Fruit fly (Drosophila melanogaster): ENCODE results near the gene CG42748.

Gene CG42748

DNA sequence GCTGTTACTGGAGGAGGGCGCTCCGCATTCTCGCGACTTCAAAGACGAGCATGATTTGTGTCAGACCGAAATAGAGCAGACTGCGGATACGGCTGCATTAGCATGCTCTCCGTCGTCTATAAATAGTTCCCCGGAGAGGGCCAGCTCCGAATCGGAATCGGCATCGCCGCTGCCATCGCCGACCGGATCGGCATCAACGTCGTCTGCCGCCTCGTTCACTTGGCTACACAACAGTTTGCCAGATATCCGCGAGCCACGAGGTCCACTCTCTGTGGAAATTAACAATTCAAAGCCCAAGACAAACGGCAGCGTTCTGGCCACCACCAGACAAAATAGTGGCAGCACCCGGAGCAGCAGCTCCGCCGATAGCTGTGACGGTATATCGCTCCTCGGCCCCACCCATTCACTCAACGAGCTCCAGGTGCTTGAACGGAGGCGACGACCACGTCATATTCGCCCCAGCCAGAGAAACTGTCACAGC, 11.7 kb downstream of the CG42748 start:
- no peak for TF ChIP-seq psq (optimal IDR thresholded peaks at IDR 0.05)
- TF ChIP-seq EcR (GFP tag; optimal IDR thresholded peaks at IDR 0.05): no peak
- TF ChIP-seq pan (optimal IDR thresholded peaks at IDR 0.05): no peak
- TF ChIP-seq usp (GFP tag; optimal IDR thresholded peaks at IDR 0.05): no peak

DNA sequence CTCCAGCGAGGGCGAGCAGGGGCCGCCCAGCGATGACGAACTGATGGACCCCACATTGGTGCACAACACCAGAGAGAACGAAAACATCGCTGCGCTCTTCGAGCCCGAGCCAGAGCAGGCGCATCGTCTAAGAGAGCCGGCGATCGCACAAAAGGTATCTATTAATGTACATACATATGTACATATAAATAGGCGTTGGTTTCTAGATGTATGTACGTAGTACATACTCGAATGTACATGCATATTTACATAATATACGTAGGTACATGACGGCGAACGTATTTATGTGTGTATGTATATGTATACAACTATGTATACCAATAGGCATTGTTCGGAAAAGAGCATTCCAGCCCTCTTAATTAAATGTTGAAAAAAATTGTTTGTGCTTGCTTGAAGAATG, 13.1 kb downstream of the CG42748 start:
- TF ChIP-seq usp (GFP tag; optimal IDR thresholded peaks at IDR 0.05) (no peak), Dll (optimal IDR thresholded peaks at IDR 0.05) (no peak), CG8478 (optimal IDR thresholded peaks at IDR 0.05) (no peak), EcR (GFP tag; optimal IDR thresholded peaks at IDR 0.05) (no peak), pan (optimal IDR thresholded peaks at IDR 0.05) (no peak), psq (optimal IDR thresholded peaks at IDR 0.05) (no peak)

DNA sequence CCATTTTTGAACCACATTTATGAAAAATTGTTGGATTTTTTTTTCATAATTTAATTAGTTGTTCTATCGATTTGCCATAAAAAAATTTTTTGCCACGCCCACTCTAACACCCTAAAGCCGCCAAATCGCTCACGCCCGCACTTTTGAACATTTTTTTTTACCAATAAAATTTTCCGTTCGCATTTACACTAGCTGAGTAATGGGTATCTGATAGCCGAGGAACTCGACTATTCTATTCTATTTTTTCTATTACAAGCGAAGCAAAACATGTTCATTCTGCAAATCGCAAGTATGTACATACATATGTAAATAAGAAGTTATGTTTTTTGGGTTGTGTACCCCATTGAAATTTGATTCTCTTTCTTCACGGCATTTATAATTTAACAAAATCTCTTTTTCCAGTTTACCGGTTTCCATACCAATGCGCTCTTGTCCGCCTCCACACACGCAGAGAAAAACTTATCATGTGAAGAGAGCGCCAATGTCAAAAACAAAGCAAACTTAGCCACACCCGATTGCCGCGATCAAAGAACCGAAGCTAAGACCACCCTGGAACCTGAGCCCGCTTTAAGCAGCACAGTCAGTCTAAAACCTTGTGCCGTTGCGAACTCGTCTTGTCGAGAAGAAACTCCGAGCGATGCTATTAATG, 14.4 kb downstream of the CG42748 start:
- no peak for TF ChIP-seq usp (GFP tag; optimal IDR thresholded peaks at IDR 0.05)

DNA sequence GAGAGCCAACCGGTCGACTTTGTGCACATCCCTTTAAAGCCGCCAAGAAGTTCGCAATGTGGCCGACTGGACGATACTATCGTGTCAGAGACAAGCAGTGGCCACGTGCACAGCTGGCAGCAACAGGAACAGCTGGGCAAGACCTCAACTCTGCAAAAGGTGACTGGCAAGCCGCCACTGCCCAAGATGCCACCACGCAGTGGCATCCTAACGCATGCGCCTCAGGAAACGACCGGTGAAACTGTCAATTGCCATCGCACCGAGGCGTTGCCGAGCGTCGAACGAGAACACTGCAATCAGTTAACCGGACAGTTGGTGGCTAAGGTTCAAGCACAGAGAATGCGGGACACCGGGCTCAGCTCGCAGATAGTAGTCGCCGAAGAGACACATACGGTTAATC, 15.2 kb downstream of the CG42748 start:
- no peak for TF ChIP-seq usp (GFP tag; optimal IDR thresholded peaks at IDR 0.05)

DNA sequence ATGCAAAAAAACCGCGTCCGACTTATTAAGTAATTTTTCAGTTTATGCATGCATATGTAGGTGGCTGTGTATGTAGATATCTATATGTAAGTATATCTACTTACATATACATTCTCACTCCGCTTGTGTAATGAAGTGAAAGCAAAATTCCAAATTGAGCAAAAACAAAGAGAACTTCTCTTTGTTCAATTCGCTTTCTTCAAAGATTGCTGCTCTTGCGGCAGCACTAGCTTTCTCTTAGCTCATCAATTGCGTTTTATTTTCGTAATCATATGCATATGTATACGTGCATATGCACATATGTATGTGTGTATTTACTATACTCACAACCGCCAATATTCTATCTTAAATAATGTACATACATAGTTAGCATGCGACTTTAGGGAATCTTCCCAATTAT, 17.7 kb downstream of the CG42748 start:
- TF ChIP-seq usp (GFP tag; optimal IDR thresholded peaks at IDR 0.05) (no peak), EcR (GFP tag; optimal IDR thresholded peaks at IDR 0.05) (no peak), psq (optimal IDR thresholded peaks at IDR 0.05) (no peak)

DNA sequence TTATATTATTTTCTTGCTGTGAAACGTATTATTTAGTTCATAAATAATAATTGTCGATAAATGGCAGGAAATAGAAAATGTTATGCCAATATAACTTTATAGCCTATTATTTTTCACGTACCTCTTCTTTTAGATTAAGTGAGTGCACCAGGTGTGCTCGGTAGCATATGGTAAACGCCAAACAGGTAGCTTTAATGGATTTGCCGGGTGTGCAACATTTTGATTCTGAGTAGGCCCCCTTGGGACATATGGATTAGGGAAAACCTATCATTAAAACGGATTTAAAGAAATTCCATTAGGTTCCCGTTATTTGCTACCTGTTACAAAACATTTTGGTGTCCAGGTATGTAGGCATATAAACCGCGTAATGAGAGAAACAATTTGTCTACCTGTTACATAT, 20.3 kb downstream of the CG42748 start, which contains the start of gene dunk:
Gene dunk (plus strand): TSS at position 301 of the 400 bp plus-strand sequence.
- TF ChIP-seq usp (GFP tag; optimal IDR thresholded peaks at IDR 0.05) (no peak), pan (optimal IDR thresholded peaks at IDR 0.05) (no peak)

DNA sequence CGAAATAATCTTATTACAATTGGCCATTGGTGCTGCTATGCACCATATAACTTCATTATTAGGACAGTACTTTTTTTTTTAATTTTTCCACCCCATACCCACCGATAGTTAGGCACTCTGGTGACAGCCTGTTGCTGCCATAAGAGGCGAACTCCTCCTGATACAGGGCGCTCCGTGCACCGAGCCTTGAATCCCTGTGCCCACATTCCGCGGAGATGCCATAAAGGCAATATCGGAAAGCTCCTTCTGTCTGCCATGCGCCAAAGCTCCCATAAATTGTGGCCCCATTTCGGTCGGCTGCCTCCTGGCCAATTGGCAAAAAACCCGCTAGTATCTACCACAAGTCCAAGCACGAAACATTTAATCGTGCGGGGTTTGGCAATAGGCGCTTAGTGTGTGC, 22.2 kb downstream of the CG42748 start:
- TF ChIP-seq pan (optimal IDR thresholded peaks at IDR 0.05) (no peak), CG8478 (optimal IDR thresholded peaks at IDR 0.05) (no peak), usp (GFP tag; optimal IDR thresholded peaks at IDR 0.05) (no peak), Dll (optimal IDR thresholded peaks at IDR 0.05) (no peak), EcR (GFP tag; optimal IDR thresholded peaks at IDR 0.05) (no peak), psq (optimal IDR thresholded peaks at IDR 0.05) (no peak)

DNA sequence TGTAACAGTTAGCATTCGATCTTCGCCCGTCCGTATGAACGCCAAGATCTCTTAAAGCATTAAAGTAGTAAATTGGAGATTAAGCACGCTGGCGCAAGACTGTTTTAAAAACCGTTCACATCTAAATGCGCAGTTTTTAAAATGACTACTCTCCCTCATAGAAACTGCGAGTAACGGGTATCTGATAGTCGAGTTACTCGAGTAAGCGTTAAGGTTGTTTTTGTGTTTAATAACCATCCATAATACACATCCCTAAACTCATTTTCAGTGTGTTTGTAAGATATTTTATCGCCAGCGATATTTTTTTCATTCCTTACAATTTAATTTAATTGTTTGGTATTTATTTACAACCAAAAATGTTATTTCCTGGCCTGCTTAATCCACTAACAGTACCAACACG, 28.8 kb downstream of the CG42748 start:
- no peak for TF ChIP-seq usp (GFP tag; optimal IDR thresholded peaks at IDR 0.05)
- no peak for TF ChIP-seq Dll (optimal IDR thresholded peaks at IDR 0.05)
- no peak for TF ChIP-seq CG8478 (optimal IDR thresholded peaks at IDR 0.05)
- TF ChIP-seq pan (optimal IDR thresholded peaks at IDR 0.05): no peak
- no peak for TF ChIP-seq psq (optimal IDR thresholded peaks at IDR 0.05)
- TF ChIP-seq EcR (GFP tag; optimal IDR thresholded peaks at IDR 0.05): no peak

DNA sequence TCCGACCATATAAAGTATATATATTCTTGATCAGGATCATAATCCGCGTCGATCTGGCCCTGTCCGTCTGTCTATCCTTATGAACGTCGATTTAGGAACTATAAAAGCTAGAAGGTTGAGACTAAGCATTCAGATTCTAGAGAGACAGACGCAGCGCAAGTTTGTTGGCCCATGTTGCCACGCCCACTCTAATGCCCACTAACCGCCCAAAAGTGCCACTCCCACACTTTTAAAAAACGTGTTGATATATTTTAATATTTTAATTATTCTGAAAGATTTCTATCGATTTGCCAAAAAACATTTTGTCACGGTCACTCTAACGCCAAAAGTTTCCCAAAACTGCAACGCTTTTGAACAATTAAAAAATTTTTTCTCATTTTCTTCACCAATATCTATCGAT, 32.3 kb downstream of the CG42748 start:
- TF ChIP-seq Dll (optimal IDR thresholded peaks at IDR 0.05) (no peak), CG8478 (optimal IDR thresholded peaks at IDR 0.05) (no peak), EcR (GFP tag; optimal IDR thresholded peaks at IDR 0.05) (no peak), usp (GFP tag; optimal IDR thresholded peaks at IDR 0.05) (no peak), psq (optimal IDR thresholded peaks at IDR 0.05) (no peak), pan (optimal IDR thresholded peaks at IDR 0.05) (no peak)

DNA sequence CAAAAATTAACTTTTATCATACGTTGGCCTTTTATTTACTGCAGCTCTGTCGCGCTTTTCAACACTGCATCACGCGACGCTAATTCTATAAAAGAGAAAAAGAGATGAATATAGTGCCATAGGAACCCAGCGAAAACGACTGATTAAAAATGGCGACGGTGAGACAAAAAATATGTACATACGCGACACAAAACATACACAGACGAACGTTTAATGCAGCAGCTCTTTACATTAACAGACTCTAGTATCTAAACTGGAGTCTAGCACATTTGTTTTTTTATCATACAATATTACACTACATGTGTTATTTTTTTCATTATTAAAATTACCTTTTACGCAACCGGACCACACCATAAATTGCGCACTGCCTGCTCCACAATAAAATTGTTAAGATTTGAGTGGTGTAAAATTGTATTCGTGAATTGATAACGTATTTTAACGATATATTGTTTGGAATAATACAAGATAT, 37.6 kb downstream of the CG42748 start:
- peak; percentile 52 for TF ChIP-seq CG8478 (optimal IDR thresholded peaks at IDR 0.05)
- no peak for TF ChIP-seq psq (optimal IDR thresholded peaks at IDR 0.05)
- TF ChIP-seq Dll (optimal IDR thresholded peaks at IDR 0.05): no peak
- TF ChIP-seq pan (optimal IDR thresholded peaks at IDR 0.05): no peak
- TF ChIP-seq EcR (GFP tag; optimal IDR thresholded peaks at IDR 0.05): no peak

DNA sequence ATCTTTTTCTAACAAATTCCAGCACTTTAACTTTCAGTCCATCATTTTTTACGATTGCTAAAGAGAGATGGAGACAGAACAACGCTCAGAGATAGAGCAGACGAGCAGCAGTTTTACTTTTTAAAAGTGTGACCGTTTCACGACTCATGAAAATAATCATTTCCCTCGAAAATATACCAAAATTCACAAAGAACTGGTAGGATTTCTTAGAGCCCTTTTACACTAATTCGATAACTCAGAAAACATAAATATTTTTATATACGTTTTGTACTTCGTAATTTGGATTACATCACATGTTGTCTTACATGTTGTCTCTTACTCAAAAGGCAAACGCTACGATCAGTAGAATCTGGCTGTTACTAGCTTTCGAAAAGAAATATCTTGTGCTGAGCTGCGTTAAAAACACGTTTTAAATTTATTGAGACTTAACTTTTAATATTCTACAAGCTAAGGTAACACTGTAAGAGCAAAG, 38.1 kb downstream of the CG42748 start, which contains the start of gene Clamp:
Gene Clamp (minus strand): TSS at position 100 of the 472 bp plus-strand sequence.
- TF ChIP-seq CG8478 (optimal IDR thresholded peaks at IDR 0.05): no peak
- TF ChIP-seq Dll (optimal IDR thresholded peaks at IDR 0.05): no peak
- no peak for TF ChIP-seq pan (optimal IDR thresholded peaks at IDR 0.05)
- TF ChIP-seq EcR (GFP tag; optimal IDR thresholded peaks at IDR 0.05): no peak
- TF ChIP-seq usp (GFP tag; optimal IDR thresholded peaks at IDR 0.05): no peak
- no peak for TF ChIP-seq psq (optimal IDR thresholded peaks at IDR 0.05)

DNA sequence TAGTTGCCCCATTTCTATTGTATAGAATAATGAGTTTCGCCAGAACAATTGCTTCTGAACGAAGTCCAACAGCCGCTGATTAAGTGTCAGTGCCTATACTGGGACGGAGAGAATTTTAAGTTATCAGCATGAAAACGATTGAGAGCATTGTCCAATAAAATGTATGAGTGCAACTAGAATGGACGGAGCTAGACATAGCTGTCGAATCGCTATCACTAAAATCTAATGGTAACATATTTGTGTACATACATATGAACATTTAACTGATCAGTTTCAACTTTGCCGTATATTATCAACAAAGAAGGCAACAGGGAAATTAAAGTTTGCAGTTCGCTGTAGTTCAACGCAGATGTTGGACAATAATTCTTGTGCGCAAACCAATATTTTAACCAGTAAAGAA, 44.1 kb downstream of the CG42748 start, which contains the start of gene CG3635:
Gene CG3635 (plus strand): TSS at position 315 of the 400 bp plus-strand sequence.
- no peak for TF ChIP-seq CG8478 (optimal IDR thresholded peaks at IDR 0.05)
- no peak for TF ChIP-seq Dll (optimal IDR thresholded peaks at IDR 0.05)
- no peak for TF ChIP-seq psq (optimal IDR thresholded peaks at IDR 0.05)
- TF ChIP-seq EcR (GFP tag; optimal IDR thresholded peaks at IDR 0.05): no peak
- TF ChIP-seq usp (GFP tag; optimal IDR thresholded peaks at IDR 0.05): no peak
- no peak for TF ChIP-seq pan (optimal IDR thresholded peaks at IDR 0.05)

DNA sequence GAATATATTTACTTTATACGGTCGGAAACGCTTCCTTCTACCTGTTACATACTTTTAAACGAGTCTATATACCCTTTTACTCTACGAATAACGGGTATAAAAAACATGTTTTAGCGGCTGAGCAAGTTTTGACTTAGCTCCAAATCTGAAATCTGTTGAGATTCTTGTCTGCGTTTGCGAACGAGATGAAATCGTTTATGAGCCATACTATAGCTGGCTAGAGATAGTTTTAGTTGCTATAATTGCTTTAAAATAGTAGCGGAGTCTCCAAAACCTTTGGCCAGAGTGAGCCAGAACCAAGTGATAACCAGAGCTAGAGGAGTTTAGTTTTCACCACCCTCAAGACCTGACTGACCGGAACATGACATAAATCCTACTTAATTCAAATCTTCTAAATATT, 45.4 kb downstream of the CG42748 start:
- TF ChIP-seq pan (optimal IDR thresholded peaks at IDR 0.05) (no peak), Dll (optimal IDR thresholded peaks at IDR 0.05) (no peak), psq (optimal IDR thresholded peaks at IDR 0.05) (no peak), EcR (GFP tag; optimal IDR thresholded peaks at IDR 0.05) (no peak), CG8478 (optimal IDR thresholded peaks at IDR 0.05) (no peak), usp (GFP tag; optimal IDR thresholded peaks at IDR 0.05) (no peak)

All from whole organism.